Fruit fly (Drosophila melanogaster) whole organism, prepupa: Measurements from ENCODE around the gene Acp65Aa.

Experiments
- CG16779 ChIP-seq: fragments of 200-800 bp; sonication (Bioruptor generic); optimal IDR thresholded peaks from 3 replicates; lab custom pipeline; 2017; ENCODE audit warnings: missing biosample characterization, mild to moderate bottlenecking, missing genetic modification characterization
- CG32006 ChIP-seq: fragments of 200-800 bp; sonication (Bioruptor generic); optimal IDR thresholded peaks from 3 replicates; lab custom pipeline; 2017; ENCODE audit warnings: missing biosample characterization, mild to moderate bottlenecking, missing genetic modification characterization
- CG3919 ChIP-seq: fragments of 200-800 bp; sonication (Bioruptor generic); optimal IDR thresholded peaks from 3 replicates; lab custom pipeline; 2016; ENCODE audit warnings: missing biosample characterization, missing genetic modification characterization
- CG6792 ChIP-seq: fragments of 200-800 bp; sonication (Bioruptor generic); optimal IDR thresholded peaks from 3 replicates; lab custom pipeline; 2016; ENCODE audit warnings: missing biosample characterization, missing genetic modification characterization
- CG6854 ChIP-seq: fragments of 200-800 bp; sonication (Bioruptor generic); optimal IDR thresholded peaks from 2 replicates; lab custom pipeline; 2017; ENCODE audit warnings: missing biosample characterization, mild to moderate bottlenecking, missing genetic modification characterization
- Eip93F ChIP-seq: fragments of 200-800 bp; sonication (Bioruptor generic); optimal IDR thresholded peaks from 2 replicates; lab custom pipeline; 2016; ENCODE audit warnings: missing biosample characterization, mild to moderate bottlenecking, missing genetic modification characterization
- svp ChIP-seq: fragments of 200-800 bp; sonication (Bioruptor generic); peaks from one replicate; lab custom pipeline; 2016; ENCODE audit warnings: missing biosample characterization, missing genetic modification characterization

DNA sequence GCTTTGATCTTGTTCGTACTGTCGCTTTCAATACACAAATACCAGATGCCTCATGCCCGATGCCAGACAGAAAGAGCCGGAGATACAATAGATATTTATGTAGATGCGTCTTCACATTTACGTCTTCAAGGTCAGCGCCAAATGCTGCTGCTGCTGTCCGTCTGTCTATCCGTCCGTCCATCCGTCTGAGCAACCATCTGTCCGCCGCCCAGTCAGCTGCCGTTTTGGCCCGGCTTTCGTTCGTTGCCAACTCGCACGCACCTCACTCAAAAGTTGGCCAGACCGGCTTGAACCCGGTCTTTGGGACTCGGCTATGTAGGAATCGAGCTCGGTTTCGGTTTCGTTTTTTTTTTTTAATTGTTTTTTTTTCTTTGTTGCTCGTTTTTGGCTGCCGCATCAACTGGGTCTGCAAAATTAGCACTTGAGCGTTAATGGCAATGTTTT, 2.4 kb upstream of the Acp65Aa start:
- no peak for TF ChIP-seq Eip93F (GFP tag; lab: Kevin White, UChicago)
- no peak for TF ChIP-seq CG6854
- TF ChIP-seq CG3919 (GFP tag; lab: Kevin White, UChicago), result peak; percentile 37
- no peak for TF ChIP-seq svp (GFP tag; lab: Kevin White, UChicago)
- no peak for TF ChIP-seq CG32006 (GFP tag; lab: Kevin White, UChicago)
- TF ChIP-seq CG16779 (tag; lab: Kevin White, UChicago), result peak; percentile 63
- TF ChIP-seq CG6792 (GFP tag; lab: Kevin White, UChicago), result peak; percentile 12
